Fruit fly (Drosophila melanogaster): ENCODE data around the gene CG16711.
A peak's percentile ranks its signal among the peaks of the same experiment; 100 is the strongest.

CG16711 gene

dm6 chr3L:9729795-9730421, 25.8 kb downstream of the CG16711 start, which contains the start of gene ATPsynB (continued):
- TF ChIP-seq pita (GFP tag; optimal IDR thresholded peaks at IDR 0.05): no peak
- TF ChIP-seq klu (GFP tag; IDR thresholded peaks at IDR 0.05): no peak
- no peak for TF ChIP-seq CG6654 (GFP tag; optimal IDR thresholded peaks at IDR 0.05)
- peak; percentile 3 to 99 for TF ChIP-seq Pdp1 (GFP tag; optimal IDR thresholded peaks at IDR 0.05)
- no peak for TF ChIP-seq CG8944 (GFP tag; optimal IDR thresholded peaks at IDR 0.05)
- no peak for TF ChIP-seq Doc3 (GFP tag; IDR thresholded peaks at IDR 0.05; ENCODE audit: partially characterized antibody)
- no peak for TF ChIP-seq CG8089 (GFP tag; optimal IDR thresholded peaks at IDR 0.05)
- no peak for TF ChIP-seq CkIIα-i1 (GFP tag; IDR thresholded peaks at IDR 0.05)
- peak; percentile 65 for TF ChIP-seq Ets97D (GFP tag; optimal IDR thresholded peaks at IDR 0.05)
- no peak for TF ChIP-seq unpg (GFP tag; optimal IDR thresholded peaks at IDR 0.05)
- TF ChIP-seq CG8924 (tag; optimal IDR thresholded peaks at IDR 0.05): no peak
- no peak for TF ChIP-seq CG4730 (GFP tag; IDR thresholded peaks at IDR 0.05)
- TF ChIP-seq CG7556 (GFP tag; optimal IDR thresholded peaks at IDR 0.05): no peak
- no peak for TF ChIP-seq Hey (tag; optimal IDR thresholded peaks at IDR 0.05)
- TF ChIP-seq CG10321 (GFP tag; IDR thresholded peaks at IDR 0.05): no peak
- no peak for TF ChIP-seq Antp (GFP tag; optimal IDR thresholded peaks at IDR 0.05)
- no peak for TF ChIP-seq H2.0 (GFP tag; IDR thresholded peaks at IDR 0.05)
- no peak for TF ChIP-seq ttk (GFP tag; IDR thresholded peaks at IDR 0.05)
- TF ChIP-seq CG12236 (GFP tag; optimal IDR thresholded peaks at IDR 0.05): no peak
- TF ChIP-seq fru (optimal IDR thresholded peaks at IDR 0.05): no peak
- TF ChIP-seq slou (GFP tag; optimal IDR thresholded peaks at IDR 0.05): no peak
- TF ChIP-seq CG18764 (GFP tag; optimal IDR thresholded peaks at IDR 0.05): no peak
- TF ChIP-seq CG9932 (GFP tag; IDR thresholded peaks at IDR 0.05): peak; percentile 55
- TF ChIP-seq CG6272 (GFP tag; IDR thresholded peaks at IDR 0.05): no peak
- no peak for TF ChIP-seq NK7.1 (GFP tag; optimal IDR thresholded peaks at IDR 0.05)
- no peak for TF ChIP-seq CG7745 (tag; optimal IDR thresholded peaks at IDR 0.05)
- no peak for TF ChIP-seq zen2 (GFP tag; IDR thresholded peaks at IDR 0.05; ENCODE audit: partially characterized antibody)
- TF ChIP-seq Dek (tag; optimal IDR thresholded peaks at IDR 0.05): peak; percentile 1
- no peak for TF ChIP-seq sd (tag; optimal IDR thresholded peaks at IDR 0.05)
- no peak for TF ChIP-seq CG10543 (GFP tag; optimal IDR thresholded peaks at IDR 0.05)
- no peak for TF ChIP-seq hkb (optimal IDR thresholded peaks at IDR 0.05)
- TF ChIP-seq hkb (GFP tag; IDR thresholded peaks at IDR 0.05): no peak
- TF ChIP-seq luna (GFP tag; optimal IDR thresholded peaks at IDR 0.05): no peak
- no peak for TF ChIP-seq psq (GFP tag; optimal IDR thresholded peaks at IDR 0.05)
- no peak for TF ChIP-seq CG18011 (GFP tag; optimal IDR thresholded peaks at IDR 0.05)
- TF ChIP-seq CG10959 (GFP tag; IDR thresholded peaks at IDR 0.05): no peak
- TF ChIP-seq NC2α (GFP tag; optimal IDR thresholded peaks at IDR 0.05): no peak
- no peak for TF ChIP-seq CG11398 (GFP tag; optimal IDR thresholded peaks at IDR 0.05)
- peak; percentile 31; the same call in 1 of the 3 replicates for TF ChIP-seq CG17361 (GFP tag; IDR thresholded peaks at IDR 0.05)
- no peak for TF ChIP-seq CG1529 (GFP tag; optimal IDR thresholded peaks at IDR 0.05)
- TF ChIP-seq vfl (GFP tag; optimal IDR thresholded peaks at IDR 0.05): no peak
- no peak for TF ChIP-seq Bdp1 (GFP tag; optimal IDR thresholded peaks at IDR 0.05)
- no peak for TF ChIP-seq run (tag; optimal IDR thresholded peaks at IDR 0.05)
- no peak for TF ChIP-seq hbn (GFP tag; IDR thresholded peaks at IDR 0.05; ENCODE audit: partially characterized antibody)
- no peak for TF ChIP-seq sqz (GFP tag; optimal IDR thresholded peaks at IDR 0.05)
- peak; percentile 49; the same call in 1 of the 2 replicates for TF ChIP-seq amos (GFP tag; IDR thresholded peaks at IDR 0.05; ENCODE audit: partially characterized antibody)
- TF ChIP-seq CG11093 (GFP tag; IDR thresholded peaks at IDR 0.05): no peak
- no peak for TF ChIP-seq Hr39 (optimal IDR thresholded peaks at IDR 0.05)
- no peak for TF ChIP-seq CG1647 (GFP tag; optimal IDR thresholded peaks at IDR 0.05)
- no peak for TF ChIP-seq CG7357 (GFP tag; IDR thresholded peaks at IDR 0.05)
- TF ChIP-seq pzg (GFP tag; optimal IDR thresholded peaks at IDR 0.05): peak; percentile 87
- TF ChIP-seq ara (GFP tag; IDR thresholded peaks at IDR 0.05): no peak

Data from whole organism, embryonic.